Worm (Caenorhabditis elegans) whole organism, early embryonic: Measurements from ENCODE around the gene srw-83.
"Not testable (repeated sequence)": the region's sequence is repeated elsewhere in the genome, so short reads cannot be mapped to it uniquely, and the experiment has no call there.

ENCODE experiments used
- B0310.2 ChIP-seq: sonication (generic microtip); optimal IDR thresholded peaks from 2 replicates; lab custom pipeline; 2016; ENCODE audit warnings: mild to moderate bottlenecking, missing genetic modification characterization, missing compliant biosample characterization
- F13C5.2 ChIP-seq: sonication (generic microtip); optimal IDR thresholded peaks from 2 replicates; lab custom pipeline; 2017; ENCODE audit warnings: mild to moderate bottlenecking, missing genetic modification characterization, inconsistent platforms, missing compliant biosample characterization
- aly-1 ChIP-seq: sonication (generic microtip); optimal IDR thresholded peaks from 2 replicates; lab custom pipeline; 2016; ENCODE audit warnings: missing genetic modification characterization, missing compliant biosample characterization
- ama-1 ChIP-seq: fragments of 150-350 bp; optimal IDR thresholded peaks from 2 replicates; lab custom pipeline; 2014
- ceh-13 ChIP-seq: fragments of 200-800 bp; sonication (Bioruptor generic); optimal IDR thresholded peaks from 2 replicates; lab custom pipeline; 2018; ENCODE audit warnings: mild to moderate bottlenecking, missing genetic modification characterization, missing compliant biosample characterization
- ceh-36 ChIP-seq: sonication (generic microtip); optimal IDR thresholded peaks from 2 replicates; lab custom pipeline; 2016; ENCODE audit warnings: missing genetic modification characterization, inconsistent platforms, missing compliant biosample characterization
- ets-7 ChIP-seq: sonication (generic microtip); optimal IDR thresholded peaks from 2 replicates; lab custom pipeline; 2016; ENCODE audit warnings: missing genotype, missing genetic modification characterization, missing compliant biosample characterization
- flt-1 ChIP-seq: fragments of 200-800 bp; sonication (Bioruptor generic); IDR thresholded peaks from 2 replicates; pipeline ENCODE4 v1.3.6; 2022; ENCODE audit warnings: missing genetic modification characterization, missing compliant biosample characterization
- hmbx-1 ChIP-seq: sonication (generic microtip); optimal IDR thresholded peaks from 2 replicates; lab custom pipeline; 2016; ENCODE audit warnings: mild to moderate bottlenecking, missing genetic modification characterization, missing compliant biosample characterization
- hmg-4 ChIP-seq: fragments of 200-800 bp; sonication (Bioruptor generic); optimal IDR thresholded peaks from 2 replicates; lab custom pipeline; 2018; ENCODE audit warnings: mild to moderate bottlenecking, missing genetic modification characterization, missing compliant biosample characterization
- hnd-1 ChIP-seq: sonication (generic microtip); optimal IDR thresholded peaks from 2 replicates; lab custom pipeline; 2016; ENCODE audit warnings: missing genetic modification characterization, missing compliant biosample characterization
- pes-1 ChIP-seq: fragments of 200-800 bp; sonication (Bioruptor generic); IDR thresholded peaks from 2 replicates; pipeline ENCODE4 v1.3.6; 2022; ENCODE audit warnings: missing genetic modification reagents, missing genetic modification characterization, missing compliant biosample characterization
- scrt-1 ChIP-seq: fragments of 200-800 bp; sonication (Bioruptor generic); IDR thresholded peaks from 2 replicates; pipeline ENCODE4 v1.3.6; 2022; ENCODE audit warnings: missing genetic modification characterization, missing compliant biosample characterization
- sea-1 ChIP-seq: fragments of 200-800 bp; sonication (Bioruptor generic); conservative IDR thresholded peaks from 2 replicates; pipeline ENCODE4 v1.3.6; 2022; ENCODE audit warnings: missing genetic modification characterization, missing compliant biosample characterization
- tbx-11 ChIP-seq: fragments of 200-800 bp; sonication (Bioruptor generic); IDR thresholded peaks from 2 replicates; pipeline ENCODE4 v1.3.6; 2022; ENCODE audit warnings: missing genetic modification characterization, missing compliant biosample characterization
- tbx-37 ChIP-seq: fragments of 200-800 bp; sonication (Bioruptor generic); conservative IDR thresholded peaks from 2 replicates; pipeline ENCODE4 v1.3.6; 2022; ENCODE audit warnings: missing genetic modification reagents, missing genetic modification characterization, missing compliant biosample characterization
- tra-4 ChIP-seq: sonication (generic microtip); optimal IDR thresholded peaks from 2 replicates; lab custom pipeline; 2017; ENCODE audit warnings: missing genetic modification characterization, missing compliant biosample characterization

srw-83 gene

ce11 chrV:18431450-18431849 is 5.1 kb downstream of the srw-83 start, which contains the start of gene srw-82:
TSS of gene srw-82 (plus strand) at chrV:18431750.
- TF ChIP-seq ceh-13 (GFP tag; lab: Kevin White, UChicago) (no peak), F13C5.2 (tag; lab: Kevin White, UChicago) (no peak), ets-7 (no peak), ama-1 (no peak), tbx-11 (GFP tag; lab: Robert Waterston, UW) (no peak), tra-4 (tag; lab: Kevin White, UChicago) (no peak), hmbx-1 (tag; lab: Kevin White, UChicago) (no peak), pes-1 (GFP tag; lab: Robert Waterston, UW) (no peak), hnd-1 (no peak)

ce11 chrV:18434961-18435360 is 8.6 kb downstream of the srw-83 start, which contains the start of gene ZK262.20:
TSS of gene ZK262.20 (minus strand) at chrV:18435061.
- TF ChIP-seq flt-1 (no peak), hmg-4 (GFP tag; lab: Kevin White, UChicago) (no peak), hnd-1 (no peak), B0310.2 (tag; lab: Kevin White, UChicago) (no peak), tbx-37 (no peak), ceh-36 (tag; lab: Kevin White, UChicago) (no peak), aly-1 (tag; lab: Kevin White, UChicago) (no peak), ama-1 (no peak), sea-1 (GFP tag; lab: Robert Waterston, UW) (no peak), tbx-11 (GFP tag; lab: Robert Waterston, UW) (no peak), ets-7 (no peak)

ce11 chrV:18438081-18438480 is 11.7 kb downstream of the srw-83 start, which contains the start of gene ZK262.8:
TSS of gene ZK262.8 (plus strand) at chrV:18438381.
- TF ChIP-seq F13C5.2 (tag; lab: Kevin White, UChicago) (no peak), tbx-11 (GFP tag; lab: Robert Waterston, UW) (no peak), ceh-36 (tag; lab: Kevin White, UChicago) (no peak), hmg-4 (GFP tag; lab: Kevin White, UChicago) (no peak), aly-1 (tag; lab: Kevin White, UChicago) (no peak), pes-1 (GFP tag; lab: Robert Waterston, UW) (no peak), hmbx-1 (tag; lab: Kevin White, UChicago) (no peak), ceh-13 (GFP tag; lab: Kevin White, UChicago) (no peak), flt-1 (no peak), ama-1 (no peak), hnd-1 (no peak), tbx-37 (no peak), tra-4 (tag; lab: Kevin White, UChicago) (no peak), B0310.2 (tag; lab: Kevin White, UChicago) (no peak)

DNA sequence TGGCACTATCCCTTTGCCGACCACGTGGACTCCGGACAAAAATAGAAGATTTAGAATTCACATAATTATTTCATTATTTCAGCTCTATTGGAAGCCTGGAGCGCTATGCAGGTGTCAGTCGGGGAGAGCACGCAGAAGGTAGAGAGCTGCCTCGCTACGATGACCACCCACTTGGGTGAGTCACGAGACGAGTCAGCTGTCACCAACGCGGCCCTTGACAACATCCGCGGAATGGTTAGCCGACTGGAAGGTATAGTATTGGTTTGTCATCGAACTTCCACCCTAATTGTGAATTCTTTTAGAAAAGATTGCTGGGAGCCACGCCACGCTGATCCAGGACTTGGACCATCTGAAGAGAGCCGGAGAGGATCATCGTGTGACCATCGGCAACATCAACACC is 13.1 kb downstream of the srw-83 start, which contains the start of gene ZK262.9:
TSS of gene ZK262.9 (plus strand) at position 301 of the 400 bp plus-strand sequence.
- TF ChIP-seq tbx-37; tra-4 (tag; lab: Kevin White, UChicago); flt-1: not testable (repeated sequence)

ce11 chrV:18444118-18444517 is 17.7 kb downstream of the srw-83 start, which contains the start of gene ZK228.1:
TSS of gene ZK228.1 (plus strand) at chrV:18444418.
- TF ChIP-seq aly-1 (tag; lab: Kevin White, UChicago) (no peak), tbx-11 (GFP tag; lab: Robert Waterston, UW) (no peak), tra-4 (tag; lab: Kevin White, UChicago) (no peak), hmg-4 (GFP tag; lab: Kevin White, UChicago) (no peak), scrt-1 (GFP tag; lab: Robert Waterston, UW) (no peak), ceh-13 (GFP tag; lab: Kevin White, UChicago) (no peak), tbx-37 (no peak)

DNA sequence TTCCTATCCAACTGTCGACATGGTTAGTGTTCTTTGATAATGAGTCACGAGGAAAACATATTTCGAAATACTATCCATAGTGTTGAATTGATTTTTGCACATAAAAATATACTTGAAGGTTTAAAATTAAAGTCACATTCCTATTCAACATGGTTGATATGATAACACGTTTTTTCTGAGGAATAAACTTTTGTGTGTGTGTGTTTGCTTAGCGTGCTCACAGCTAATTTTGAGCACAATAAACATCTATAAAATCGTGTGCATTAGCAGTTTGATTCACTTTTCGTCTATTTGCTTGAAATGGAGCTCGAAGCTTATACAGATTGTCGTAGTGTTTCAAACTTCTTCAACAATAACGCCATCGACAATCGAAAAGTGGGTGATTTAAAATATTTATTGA is 30.2 kb downstream of the srw-83 start, which contains the start of gene ZK228.10:
TSS of gene ZK228.10 (plus strand) at position 301 of the 400 bp plus-strand sequence.
- TF ChIP-seq F13C5.2 (tag; lab: Kevin White, UChicago) (no peak), tbx-11 (GFP tag; lab: Robert Waterston, UW) (no peak), sea-1 (GFP tag; lab: Robert Waterston, UW) (no peak), ceh-13 (GFP tag; lab: Kevin White, UChicago) (no peak), hnd-1 (no peak), tra-4 (tag; lab: Kevin White, UChicago) (no peak), ets-7 (no peak), aly-1 (tag; lab: Kevin White, UChicago) (no peak), tbx-37 (no peak), flt-1 (no peak), ama-1 (no peak), hmg-4 (GFP tag; lab: Kevin White, UChicago) (no peak), scrt-1 (GFP tag; lab: Robert Waterston, UW) (no peak), ceh-36 (tag; lab: Kevin White, UChicago) (no peak), hmbx-1 (tag; lab: Kevin White, UChicago) (no peak)

DNA sequence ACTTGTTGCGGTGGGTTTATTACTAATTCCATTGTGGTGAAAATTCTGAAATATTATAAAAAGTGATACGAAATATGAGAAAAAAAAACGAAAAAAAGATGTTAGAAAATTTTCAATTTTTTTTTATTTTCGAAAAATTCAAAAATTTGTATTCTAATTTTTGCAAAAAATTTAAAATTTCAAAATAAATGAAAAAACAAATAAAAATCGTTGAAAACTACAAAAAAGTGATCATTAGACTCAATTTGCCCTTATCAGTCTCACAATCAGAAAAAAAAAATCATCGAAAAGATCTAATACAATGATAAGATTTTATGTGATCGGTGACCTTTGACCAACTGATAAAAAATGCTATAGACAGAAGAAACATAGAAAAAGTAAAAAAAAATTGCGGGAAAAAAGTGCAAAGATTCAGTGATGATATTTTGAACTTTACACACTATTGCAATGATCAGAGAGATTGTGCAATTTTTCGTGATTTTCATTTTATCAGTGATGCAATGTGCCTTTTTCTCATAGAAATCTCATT is 34.9 kb downstream of the srw-83 start, which contains the start of gene ZK228.3:
TSS of gene ZK228.3 (minus strand) at position 51 of the 529 bp plus-strand sequence.
- TF ChIP-seq aly-1 (tag; lab: Kevin White, UChicago) (no peak), tbx-37 (no peak), scrt-1 (GFP tag; lab: Robert Waterston, UW) (no peak), B0310.2 (tag; lab: Kevin White, UChicago) (no peak), ceh-36 (tag; lab: Kevin White, UChicago) (no peak), ets-7 (no peak)

- TF ChIP-seq tra-4 (tag; lab: Kevin White, UChicago), result no peak
- TF ChIP-seq B0310.2 (tag; lab: Kevin White, UChicago), result no peak
- TF ChIP-seq hnd-1, result no peak
- TF ChIP-seq hmbx-1 (tag; lab: Kevin White, UChicago), result no peak
These were observed 36.0 kb downstream of the srw-83 start, which contains the start of gene ZK228.4 for ce11 chrV:18462365-18462837. TSS of gene ZK228.4 (plus strand) at chrV:18462787.
